Worm (Caenorhabditis elegans): ENCODE data around the gene hsp-3.
A peak's percentile ranks its signal among the peaks of the same experiment; 100 is the strongest.

The hsp-3 gene

DNA sequence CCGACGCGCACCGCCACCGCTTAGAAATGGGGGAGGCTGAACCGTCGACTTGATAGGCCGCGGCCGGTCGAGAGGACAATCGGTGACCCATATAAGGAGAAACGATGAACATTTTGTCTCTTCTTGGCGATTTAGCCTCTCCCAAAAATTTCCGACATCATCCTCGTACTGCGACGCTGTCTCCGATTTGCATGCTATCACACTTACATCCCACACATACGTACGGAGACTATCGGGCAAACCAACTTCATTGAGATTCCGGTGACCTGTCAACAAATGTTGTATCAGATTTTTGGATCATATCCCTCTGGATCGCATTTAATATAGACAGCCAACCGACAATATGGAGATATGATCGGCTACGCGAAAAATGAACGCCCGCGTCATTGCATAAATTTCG lies 25.3 kb downstream of the hsp-3 start:
- peak; percentile 35 for TF ChIP-seq ref-2 (tag; optimal IDR thresholded peaks at IDR 0.05)
- TF ChIP-seq fkh-10 (GFP tag; optimal IDR thresholded peaks at IDR 0.05), result no peak

ce11 chrX:6065936-6066452 lies 25.9 kb downstream of the hsp-3 start, which contains the start of gene ptr-4:
TSS of gene ptr-4 (minus strand) at chrX:6065986.
- TF ChIP-seq pag-3 (tag; optimal IDR thresholded peaks at IDR 0.05; ENCODE audit: borderline replicate concordance), result no peak
- no peak for TF ChIP-seq ceh-22 (tag; optimal IDR thresholded peaks at IDR 0.05)

DNA sequence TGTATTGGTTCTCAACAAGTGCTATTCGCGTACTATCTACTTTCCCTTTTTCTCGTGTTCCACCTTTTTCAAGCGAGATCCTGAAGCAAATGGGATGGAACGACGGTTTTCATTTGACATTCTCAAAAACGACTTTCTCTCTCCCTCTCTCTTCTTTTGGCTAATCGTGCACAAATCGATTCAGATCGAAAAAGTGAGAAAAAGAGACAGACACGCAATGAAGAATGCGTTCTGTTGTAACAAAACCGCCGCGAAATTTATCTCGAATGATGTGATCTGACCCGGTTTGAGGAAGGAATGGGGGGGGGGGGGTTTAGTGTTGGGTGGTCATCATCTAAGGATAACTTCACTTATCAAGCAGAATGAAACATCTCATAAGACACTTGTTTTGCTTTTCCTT lies 27.5 kb downstream of the hsp-3 start:
- TF ChIP-seq tbx-2 (tag; optimal IDR thresholded peaks at IDR 0.05), result no peak
- TF ChIP-seq pros-1 (tag; optimal IDR thresholded peaks at IDR 0.05), result no peak
- TF ChIP-seq ceh-30 (tag; optimal IDR thresholded peaks at IDR 0.05), result no peak
- no peak for TF ChIP-seq nfya-1 (tag; optimal IDR thresholded peaks at IDR 0.05)
- no peak for TF ChIP-seq nhr-232 (tag; optimal IDR thresholded peaks at IDR 0.05)
- TF ChIP-seq hlh-15 (tag; optimal IDR thresholded peaks at IDR 0.05), result no peak
- TF ChIP-seq sdc-2 (tag; optimal IDR thresholded peaks at IDR 0.05), result no peak
- no peak for TF ChIP-seq ztf-16 (tag; optimal IDR thresholded peaks at IDR 0.05)
- no peak for TF ChIP-seq fkh-10 (GFP tag; optimal IDR thresholded peaks at IDR 0.05)
- TF ChIP-seq zip-5 (tag; optimal IDR thresholded peaks at IDR 0.05), result no peak
- TF ChIP-seq dmd-4 (tag; optimal IDR thresholded peaks at IDR 0.05; ENCODE audit: borderline replicate concordance), result no peak
- TF ChIP-seq ceh-2 (tag; optimal IDR thresholded peaks at IDR 0.05), result no peak
- no peak for TF ChIP-seq tbx-7 (tag; optimal IDR thresholded peaks at IDR 0.05)
- no peak for TF ChIP-seq eyg-1 (tag; optimal IDR thresholded peaks at IDR 0.05)
- no peak for TF ChIP-seq hlh-8 (tag; optimal IDR thresholded peaks at IDR 0.05)
- TF ChIP-seq ceh-45 (GFP tag; IDR thresholded peaks at IDR 0.05), result no peak
- TF ChIP-seq ceh-34 (tag; optimal IDR thresholded peaks at IDR 0.05), result no peak
- no peak for TF ChIP-seq rnt-1 (tag; optimal IDR thresholded peaks at IDR 0.05)
- TF ChIP-seq nhr-11 (tag; optimal IDR thresholded peaks at IDR 0.05), result no peak
- TF ChIP-seq odd-2 (tag; optimal IDR thresholded peaks at IDR 0.05), result no peak

DNA sequence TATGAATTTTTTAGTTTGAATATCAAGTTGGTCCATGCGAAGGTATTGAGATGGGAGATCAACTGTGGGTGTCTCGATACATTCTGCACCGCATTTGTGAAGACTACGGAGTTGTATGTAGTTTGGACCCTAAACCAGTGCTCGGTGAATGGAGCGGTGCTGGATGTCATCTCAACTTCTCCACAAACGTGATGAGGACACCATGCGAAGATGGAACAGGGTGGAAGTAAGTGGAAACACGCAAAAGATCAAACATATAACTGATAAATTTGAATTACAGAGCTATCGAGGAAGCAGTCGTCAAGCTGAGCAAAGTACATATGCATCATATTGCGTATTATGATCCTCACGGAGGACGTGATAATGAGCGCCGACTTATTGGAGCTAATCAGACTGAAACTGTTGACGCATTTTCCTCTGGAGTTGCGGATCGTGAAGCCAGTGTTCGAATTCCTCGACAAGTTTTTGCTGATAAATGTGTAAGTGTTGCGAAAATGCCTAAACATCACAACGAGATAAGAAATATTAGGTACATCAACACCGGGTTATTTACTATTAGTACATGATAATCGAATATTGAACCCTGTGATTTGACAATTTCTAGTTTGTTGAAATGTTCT lies 32.7 kb downstream of the hsp-3 start:
- TF ChIP-seq ceh-19 (GFP tag; optimal IDR thresholded peaks at IDR 0.05), result no peak
- no peak for TF ChIP-seq odd-2 (tag; optimal IDR thresholded peaks at IDR 0.05)
- TF ChIP-seq dve-1 (tag; optimal IDR thresholded peaks at IDR 0.05), result no peak
- no peak for TF ChIP-seq gmeb-2 (tag; optimal IDR thresholded peaks at IDR 0.05)
- TF ChIP-seq ttx-3 (tag; optimal IDR thresholded peaks at IDR 0.05), result no peak
- no peak for TF ChIP-seq eyg-1 (tag; optimal IDR thresholded peaks at IDR 0.05)
- TF ChIP-seq unc-42 (tag; optimal IDR thresholded peaks at IDR 0.05), result no peak
- no peak for TF ChIP-seq K02D7.2 (tag; optimal IDR thresholded peaks at IDR 0.05)
- TF ChIP-seq ztf-16 (tag; optimal IDR thresholded peaks at IDR 0.05), result no peak
- no peak for TF ChIP-seq hlh-13 (GFP tag; optimal IDR thresholded peaks at IDR 0.05)

- TF ChIP-seq ttx-3 (tag; optimal IDR thresholded peaks at IDR 0.05) (no peak), tbx-2 (tag; optimal IDR thresholded peaks at IDR 0.05) (no peak), elt-4 (tag; optimal IDR thresholded peaks at IDR 0.05) (no peak), sdc-2 (tag; optimal IDR thresholded peaks at IDR 0.05) (no peak), C38D4.7 (GFP tag; optimal IDR thresholded peaks at IDR 0.05) (no peak), F13H6.1 (tag; optimal IDR thresholded peaks at IDR 0.05) (no peak), hlh-8 (tag; optimal IDR thresholded peaks at IDR 0.05) (no peak), fax-1 (tag; optimal IDR thresholded peaks at IDR 0.05) (no peak), ref-2 (tag; optimal IDR thresholded peaks at IDR 0.05) (peak; percentile 5), C08G9.2 (tag; optimal IDR thresholded peaks at IDR 0.05) (no peak), syd-9 (tag; optimal IDR thresholded peaks at IDR 0.05) (no peak), zip-5 (tag; optimal IDR thresholded peaks at IDR 0.05) (no peak), ceh-22 (tag; optimal IDR thresholded peaks at IDR 0.05) (no peak), K02D7.2 (tag; optimal IDR thresholded peaks at IDR 0.05) (no peak), rnt-1 (tag; optimal IDR thresholded peaks at IDR 0.05) (peak; percentile 64), ceh-31 (tag; optimal IDR thresholded peaks at IDR 0.05) (no peak), madf-2 (tag; optimal IDR thresholded peaks at IDR 0.05) (no peak)
Measured at ce11 chrX:6057580-6058305, 34.2 kb downstream of the hsp-3 start, which contains the start of gene gln-1. TSS of gene gln-1 (plus strand) at chrX:6058255.

All from whole organism, late embryonic.